Fruit fly (Drosophila melanogaster): ENCODE data around the gene TyrRII.
A peak's percentile ranks its signal among the peaks of the same experiment; 100 is the strongest.

The TyrRII gene

DNA sequence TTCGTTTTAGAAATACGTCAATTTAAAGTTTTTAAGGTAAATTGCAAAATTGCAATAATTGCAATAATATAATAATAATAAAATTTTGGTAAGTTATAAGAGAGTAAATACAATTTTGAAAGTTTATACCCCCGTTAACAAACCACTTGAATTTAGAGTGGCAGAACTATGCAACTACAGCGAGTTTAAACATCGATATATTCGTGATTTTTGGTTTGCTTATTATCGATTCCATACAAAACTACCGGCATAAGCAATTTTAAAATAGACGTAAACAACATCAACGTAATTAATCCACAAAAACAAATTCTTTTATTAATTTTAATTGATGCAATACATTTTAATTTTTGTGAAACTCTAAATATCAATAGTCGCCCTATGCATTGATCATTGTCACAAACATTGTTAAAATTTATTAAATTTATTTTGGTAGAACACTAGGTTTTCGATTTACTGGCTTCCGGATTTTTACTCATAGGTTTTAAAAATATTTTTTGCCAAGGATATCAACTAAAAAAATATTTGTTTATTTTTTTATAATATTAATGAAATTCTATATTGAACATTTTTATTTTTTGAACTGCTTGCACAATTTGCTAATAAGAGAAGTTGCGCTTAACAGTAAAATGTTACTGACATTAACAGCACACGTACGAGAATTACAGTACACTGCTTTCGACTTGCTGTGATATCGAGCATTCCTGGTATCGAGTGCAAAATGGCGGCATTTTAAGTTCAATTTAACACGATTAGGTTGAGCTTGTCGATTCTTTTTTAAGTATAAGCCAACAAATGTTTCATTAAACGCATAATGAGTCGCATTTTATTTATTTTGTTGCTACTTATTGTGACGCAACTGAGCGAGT is 17.4 kb upstream of the TyrRII start, which contains the start of gene Pxt:
Pxt (plus strand) TSS at position 695 of the 866 bp plus-strand sequence.
- TF ChIP-seq Eip78C (GFP tag) (peak; percentile 18), salr (GFP tag; optimal IDR thresholded peaks at IDR 0.05) (no peak)

DNA sequence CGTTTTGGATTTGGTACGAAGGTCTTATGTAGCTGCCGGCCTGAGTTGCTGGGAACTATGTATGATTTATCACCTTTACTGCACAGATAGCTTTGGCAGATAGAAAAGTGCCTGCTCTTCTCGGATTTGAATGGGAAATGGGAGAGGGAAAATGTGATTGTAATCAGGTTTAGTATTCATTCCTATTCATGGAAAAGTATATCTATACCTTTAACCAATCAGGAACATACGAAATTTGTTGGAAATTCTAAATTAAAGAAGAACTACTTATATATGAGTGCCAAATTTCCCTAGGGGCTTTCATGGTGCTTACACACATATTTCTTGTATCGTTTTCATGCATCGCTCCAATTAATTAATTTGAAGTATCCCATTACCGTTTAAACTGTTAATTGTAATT is 11.4 kb upstream of the TyrRII start, which contains the start of gene Atg8b:
Atg8b (minus strand) TSS at position 101 of the 400 bp plus-strand sequence.
- TF ChIP-seq CG11762 (GFP tag; optimal IDR thresholded peaks at IDR 0.05; ENCODE audit: insufficient read depth) (no peak), svp (GFP tag) (no peak), fd59A (GFP tag; optimal IDR thresholded peaks at IDR 0.05) (no peak), CG34406 (GFP tag; optimal IDR thresholded peaks at IDR 0.05) (no peak), CG16779 (tag; optimal IDR thresholded peaks at IDR 0.05) (no peak), Hr38 (GFP tag; optimal IDR thresholded peaks at IDR 0.05) (no peak), CG4318 (GFP tag; optimal IDR thresholded peaks at IDR 0.05) (no peak), OdsH (GFP tag; optimal IDR thresholded peaks at IDR 0.05) (no peak), fkh (GFP tag; optimal IDR thresholded peaks at IDR 0.05) (no peak), Smox (GFP tag; optimal IDR thresholded peaks at IDR 0.05) (no peak), CG10669 (GFP tag; optimal IDR thresholded peaks at IDR 0.05) (no peak), CG7368 (GFP tag; optimal IDR thresholded peaks at IDR 0.05) (no peak)

DNA sequence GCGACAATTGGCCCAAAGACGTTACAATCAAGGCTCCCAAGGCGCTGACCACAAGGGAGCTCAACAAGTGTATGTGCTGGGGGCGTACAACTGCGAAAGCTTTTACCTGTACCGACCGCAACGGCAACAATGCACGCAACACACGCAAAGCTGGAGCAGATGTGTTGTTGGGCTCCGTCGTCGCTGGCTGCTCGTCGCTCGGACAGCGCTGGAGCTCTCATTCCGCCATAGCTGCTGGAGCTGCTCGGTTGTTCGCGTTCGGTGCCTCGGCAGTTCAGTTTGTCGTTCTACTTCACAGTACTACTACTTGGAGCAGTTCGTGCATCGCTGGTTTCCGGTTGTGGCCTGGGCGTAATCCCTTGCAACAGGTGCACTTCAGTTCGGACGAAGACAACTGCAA is 10.9 kb upstream of the TyrRII start, which contains the start of gene Lgr1:
Lgr1 (plus strand) TSS at position 220 of the 400 bp plus-strand sequence.
- TF ChIP-seq CG7368 (GFP tag; optimal IDR thresholded peaks at IDR 0.05) (no peak), CG11902 (GFP tag; optimal IDR thresholded peaks at IDR 0.05) (no peak), CG6792 (GFP tag; optimal IDR thresholded peaks at IDR 0.05) (no peak), CG6276 (GFP tag; optimal IDR thresholded peaks at IDR 0.05) (no peak), CG15336 (GFP tag; IDR thresholded peaks at IDR 0.05) (no peak), Lpt (GFP tag; optimal IDR thresholded peaks at IDR 0.05) (no peak), Smox (GFP tag; optimal IDR thresholded peaks at IDR 0.05) (no peak), Hr4 (GFP tag; optimal IDR thresholded peaks at IDR 0.05) (no peak), CG34406 (GFP tag; optimal IDR thresholded peaks at IDR 0.05) (no peak)

DNA sequence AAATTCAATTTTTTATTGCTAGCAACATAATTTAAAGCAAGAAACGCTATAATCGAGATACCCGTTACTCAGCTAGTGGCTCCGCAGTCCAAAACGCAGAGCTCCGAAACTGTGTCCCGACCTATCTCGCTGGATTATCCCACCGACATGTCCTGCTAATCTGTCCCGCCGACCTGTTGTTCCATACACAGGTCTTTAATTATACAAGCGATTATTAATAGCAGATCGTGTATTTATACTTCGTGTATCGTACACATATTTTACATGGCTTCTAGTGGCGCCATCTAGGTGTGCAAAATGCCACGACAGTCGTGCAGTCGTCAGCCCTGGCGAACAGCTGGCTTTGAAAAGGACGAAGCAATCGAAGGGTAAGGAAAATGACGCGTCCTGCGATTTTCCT is 3.1 kb upstream of the TyrRII start, which contains the start of gene CG14321:
CG14321 (plus strand) TSS at position 338 of the 400 bp plus-strand sequence.
- TF ChIP-seq pdm3 (GFP tag; optimal IDR thresholded peaks at IDR 0.05) (no peak), CG3032 (tag; optimal IDR thresholded peaks at IDR 0.05) (no peak), CG10669 (GFP tag; optimal IDR thresholded peaks at IDR 0.05) (no peak), net (GFP tag; optimal IDR thresholded peaks at IDR 0.05) (no peak), ss (GFP tag; optimal IDR thresholded peaks at IDR 0.05) (no peak), OdsH (GFP tag; optimal IDR thresholded peaks at IDR 0.05) (no peak), fd85E (GFP tag; optimal IDR thresholded peaks at IDR 0.05) (no peak), esn (GFP tag; optimal IDR thresholded peaks at IDR 0.05) (no peak), Sox102F (GFP tag; optimal IDR thresholded peaks at IDR 0.05) (no peak), topi (GFP tag; optimal IDR thresholded peaks at IDR 0.05) (no peak)

DNA sequence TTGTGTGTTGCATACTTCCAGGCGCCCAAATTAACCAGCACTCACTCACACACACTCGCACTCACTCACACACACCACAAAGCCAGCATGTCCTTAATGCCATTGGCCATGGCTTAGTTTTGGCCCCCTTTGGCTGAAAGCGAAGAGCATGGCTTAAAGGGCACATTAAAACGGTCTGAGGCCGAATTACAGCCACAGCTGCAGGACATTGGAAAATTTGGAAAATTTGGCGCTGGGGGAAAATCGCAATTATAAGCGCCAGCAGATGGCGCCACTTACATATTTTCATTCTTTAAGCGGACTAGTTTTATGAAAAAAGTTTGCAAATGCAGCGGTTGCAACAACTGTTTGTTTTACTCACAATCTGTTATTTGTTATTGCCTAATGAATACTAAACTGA is 6.1 kb downstream of the TyrRII start:
- TF ChIP-seq achi (GFP tag; optimal IDR thresholded peaks at IDR 0.05) (no peak), Hr38 (GFP tag; optimal IDR thresholded peaks at IDR 0.05) (no peak), fkh (GFP tag; optimal IDR thresholded peaks at IDR 0.05) (no peak), Eip93F (GFP tag; optimal IDR thresholded peaks at IDR 0.05) (no peak), CG8119 (GFP tag; IDR thresholded peaks at IDR 0.05) (no peak), CG7368 (GFP tag; optimal IDR thresholded peaks at IDR 0.05) (no peak), acj6 (GFP tag; optimal IDR thresholded peaks at IDR 0.05) (no peak), cyc (GFP tag; optimal IDR thresholded peaks at IDR 0.05) (no peak), Met (GFP tag; optimal IDR thresholded peaks at IDR 0.05) (no peak), Hr4 (GFP tag; optimal IDR thresholded peaks at IDR 0.05) (no peak), CG6808 (GFP tag; optimal IDR thresholded peaks at IDR 0.05) (no peak), Smox (GFP tag; optimal IDR thresholded peaks at IDR 0.05) (no peak), dsx (GFP tag; optimal IDR thresholded peaks at IDR 0.05; ENCODE audit: poor library complexity, severe bottlenecking) (no peak), CG6276 (GFP tag; optimal IDR thresholded peaks at IDR 0.05) (no peak), CG4318 (GFP tag; optimal IDR thresholded peaks at IDR 0.05) (no peak), CG3032 (tag; optimal IDR thresholded peaks at IDR 0.05) (no peak), spab (GFP tag; optimal IDR thresholded peaks at IDR 0.05) (no peak), CG10669 (GFP tag; optimal IDR thresholded peaks at IDR 0.05) (no peak), dac (GFP tag; optimal IDR thresholded peaks at IDR 0.05) (no peak)
